Fruit fly (Drosophila melanogaster): Measurements from ENCODE around the gene CG17350.

The CG17350 gene

dm6 chr2L:19341074-19341806 is 39.5 kb upstream of the CG17350 start (continued):
- TF ChIP-seq CG17802 (tag; optimal IDR thresholded peaks at IDR 0.05) (no peak), al (GFP tag; IDR thresholded peaks at IDR 0.05) (no peak), Ssrp (tag; optimal IDR thresholded peaks at IDR 0.05) (no peak), CG5180 (GFP tag; optimal IDR thresholded peaks at IDR 0.05) (no peak), CG13624 (GFP tag; optimal IDR thresholded peaks at IDR 0.05) (no peak), tll (GFP tag; optimal IDR thresholded peaks at IDR 0.05) (peak in 1 of 2 experiments; percentile 86), fu2 (GFP tag; optimal IDR thresholded peaks at IDR 0.05) (no peak), slp2 (GFP tag; optimal IDR thresholded peaks at IDR 0.05) (no peak), Awh (GFP tag; IDR thresholded peaks at IDR 0.05) (no peak), onecut (GFP tag; IDR thresholded peaks at IDR 0.05) (no peak), CG7745 (tag; optimal IDR thresholded peaks at IDR 0.05) (no peak), Bgb (GFP tag; IDR thresholded peaks at IDR 0.05; ENCODE audit: partially characterized antibody) (no peak), fd3F (GFP tag; optimal IDR thresholded peaks at IDR 0.05) (no peak), Mes4 (GFP tag; optimal IDR thresholded peaks at IDR 0.05) (no peak), grn (GFP tag; optimal IDR thresholded peaks at IDR 0.05) (peak; percentile 52), gsb (GFP tag; IDR thresholded peaks at IDR 0.05) (no peak), CG1832 (GFP tag; optimal IDR thresholded peaks at IDR 0.05) (no peak), CG13894 (tag; optimal IDR thresholded peaks at IDR 0.05) (no peak), Ets65A (GFP tag) (peak; percentile 10), zen (tag; optimal IDR thresholded peaks at IDR 0.05) (peak; percentile 99), CG7271 (tag; optimal IDR thresholded peaks at IDR 0.05) (no peak), CG6791 (GFP tag; IDR thresholded peaks at IDR 0.05; ENCODE audit: partially characterized antibody) (0 out of 3 replicates have a peak, but pooled peaks have one; percentile 28), kni (GFP tag; optimal IDR thresholded peaks at IDR 0.05) (peak; percentile 58), Stat92E (GFP tag; optimal IDR thresholded peaks at IDR 0.05) (peak in 1 of 3 experiments; percentile 96), CG8281 (tag; optimal IDR thresholded peaks at IDR 0.05) (no peak), HLH54F (GFP tag; optimal IDR thresholded peaks at IDR 0.05) (no peak), CG11247 (GFP tag; IDR thresholded peaks at IDR 0.05) (no peak), CG33557 (GFP tag; optimal IDR thresholded peaks at IDR 0.05) (no peak), hkb (optimal IDR thresholded peaks at IDR 0.05) (no peak), hkb (GFP tag; IDR thresholded peaks at IDR 0.05) (no peak), jing (GFP tag; optimal IDR thresholded peaks at IDR 0.05) (no peak), CG9727 (GFP tag; optimal IDR thresholded peaks at IDR 0.05) (no peak), CG43689 (GFP tag; IDR thresholded peaks at IDR 0.05) (no peak), Blimp-1 (GFP tag; optimal IDR thresholded peaks at IDR 0.05) (peak; percentile 31), lmd (GFP tag; IDR thresholded peaks at IDR 0.05) (no peak), CG15479 (GFP tag; optimal IDR thresholded peaks at IDR 0.05) (peak; percentile 71), Oli (tag; optimal IDR thresholded peaks at IDR 0.05) (no peak), Abd-B (GFP tag; optimal IDR thresholded peaks at IDR 0.05) (no peak), Bteb2 (GFP tag; optimal IDR thresholded peaks at IDR 0.05) (no peak)

- TF ChIP-seq phol (tag; optimal IDR thresholded peaks at IDR 0.05) (peak; percentile 68), CG12391 (tag; optimal IDR thresholded peaks at IDR 0.05) (peak; percentile 60), sim (GFP tag; IDR thresholded peaks at IDR 0.05) (0 out of 2 replicates have a peak, but pooled peaks have one; percentile 28), Deaf1 (tag; optimal IDR thresholded peaks at IDR 0.05) (no peak), al (GFP tag; IDR thresholded peaks at IDR 0.05) (no peak), pum (GFP tag; optimal IDR thresholded peaks at IDR 0.05) (peak; percentile 36), MBD-R2 (GFP tag; IDR thresholded peaks at IDR 0.05) (no peak), CG15696 (tag; optimal IDR thresholded peaks at IDR 0.05) (peak; percentile 15), lov (optimal IDR thresholded peaks at IDR 0.05) (no peak), lov (GFP tag; IDR thresholded peaks at IDR 0.05) (0 out of 3 replicates have a peak, but pooled peaks have one; percentile 46), H2.0 (GFP tag; IDR thresholded peaks at IDR 0.05) (peak; percentile 45; the same call in 1 of the 2 replicates), CHES-1-like (GFP tag; optimal IDR thresholded peaks at IDR 0.05) (peak; percentile 15), D (optimal IDR thresholded peaks at IDR 0.05) (no peak), D (GFP tag; optimal IDR thresholded peaks at IDR 0.05) (peak; percentile 62)
Measured at dm6 chr2L:19342018-19342417, 38.7 kb upstream of the CG17350 start.
